Fruit fly (Drosophila melanogaster): ENCODE results near the gene Nrg.
A peak's percentile ranks its signal among the peaks of the same experiment; 100 is the strongest.

Nrg gene

DNA sequence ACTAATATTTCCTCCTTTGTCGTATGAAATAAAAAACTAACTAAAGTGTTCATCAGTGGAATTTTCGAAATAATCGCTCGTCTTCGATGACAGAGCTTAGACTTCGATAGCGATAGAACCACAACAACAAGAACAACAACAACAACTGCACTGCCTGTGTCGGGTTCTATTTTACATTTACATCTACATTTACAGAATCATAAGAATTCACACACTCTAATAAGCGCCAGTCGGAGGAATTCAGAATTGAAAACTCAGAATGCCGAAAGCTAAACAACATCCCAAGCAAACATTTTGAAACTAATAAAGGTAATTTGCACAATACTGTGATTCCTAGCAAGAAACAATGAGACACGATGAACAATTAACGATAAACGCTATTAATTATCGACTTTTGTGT, 37.1 kb downstream of the Nrg start (continued):
- TF ChIP-seq usp (GFP tag; optimal IDR thresholded peaks at IDR 0.05) (no peak), nom (GFP tag; optimal IDR thresholded peaks at IDR 0.05) (no peak), gcm2 (GFP tag; optimal IDR thresholded peaks at IDR 0.05) (no peak), cas (GFP tag; IDR thresholded peaks at IDR 0.05) (no peak), trem (tag; optimal IDR thresholded peaks at IDR 0.05) (no peak), CG18011 (GFP tag; optimal IDR thresholded peaks at IDR 0.05) (no peak), BtbVII (GFP tag; optimal IDR thresholded peaks at IDR 0.05) (no peak), pzg (GFP tag; optimal IDR thresholded peaks at IDR 0.05) (peak; percentile 6), CG6254 (GFP tag; optimal IDR thresholded peaks at IDR 0.05) (no peak), BEAF-32 (GFP tag; optimal IDR thresholded peaks at IDR 0.05) (peak; percentile 20), Opbp (GFP tag; IDR thresholded peaks at IDR 0.05; ENCODE audit: partially characterized antibody) (peak; percentile 26; the same call in 1 of the 3 replicates), CG13424 (tag; optimal IDR thresholded peaks at IDR 0.05) (no peak), pnt (GFP tag; optimal IDR thresholded peaks at IDR 0.05) (no peak), Dll (GFP tag; IDR thresholded peaks at IDR 0.05; ENCODE audit: partially characterized antibody) (peak; percentile 40; the same call in 2 of the 4 replicates), CG12236 (GFP tag; optimal IDR thresholded peaks at IDR 0.05) (no peak), hbn (GFP tag; IDR thresholded peaks at IDR 0.05; ENCODE audit: partially characterized antibody) (no peak), da (GFP tag; optimal IDR thresholded peaks at IDR 0.05) (no peak), CG11398 (GFP tag; optimal IDR thresholded peaks at IDR 0.05) (no peak), CG12659 (GFP tag; optimal IDR thresholded peaks at IDR 0.05) (no peak), br (optimal IDR thresholded peaks at IDR 0.05) (no peak), fd64A (GFP tag; optimal IDR thresholded peaks at IDR 0.05) (no peak), chinmo (GFP tag; IDR thresholded peaks at IDR 0.05; ENCODE audit: partially characterized antibody) (no peak), psq (GFP tag; optimal IDR thresholded peaks at IDR 0.05) (no peak), CG17912 (GFP tag; optimal IDR thresholded peaks at IDR 0.05) (no peak), knrl (GFP tag; IDR thresholded peaks at IDR 0.05; ENCODE audit: partially characterized antibody) (no peak; the same call in 2 of the 3 replicates), CG32772 (GFP tag; IDR thresholded peaks at IDR 0.05) (no peak)

DNA sequence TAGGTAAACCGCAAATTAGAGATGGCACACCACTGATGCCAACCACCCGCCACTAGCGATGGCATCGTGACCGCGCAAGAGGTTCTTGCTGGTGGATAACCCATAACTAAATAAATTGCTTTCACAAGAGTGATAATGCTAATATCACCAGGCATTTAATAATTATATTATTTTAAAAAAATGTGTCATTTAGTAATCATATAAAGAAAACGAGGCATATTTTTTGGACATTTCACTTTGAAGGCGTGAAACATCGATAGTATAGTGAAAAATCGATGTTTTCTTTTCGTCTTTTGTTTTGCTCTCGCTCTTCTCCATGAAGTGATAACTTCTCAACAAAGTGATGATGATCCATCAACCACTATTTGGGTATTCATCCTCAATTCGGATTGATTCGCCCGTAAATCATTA, 41.6 kb downstream of the Nrg start, which contains the start of gene IntS4:
TSS of gene IntS4 (minus strand) at position 20 of the 411 bp plus-strand sequence.
- TF ChIP-seq CG7786 (GFP tag; optimal IDR thresholded peaks at IDR 0.05) (no peak), CG2202 (tag; optimal IDR thresholded peaks at IDR 0.05) (peak; percentile 5), stwl (tag; optimal IDR thresholded peaks at IDR 0.05) (peak; percentile 34), D19B (GFP tag; optimal IDR thresholded peaks at IDR 0.05) (no peak), zfh1 (GFP tag; IDR thresholded peaks at IDR 0.05) (peak; percentile 50; the same call in 1 of the 3 replicates), CG34224 (GFP tag; IDR thresholded peaks at IDR 0.05; ENCODE audit: partially characterized antibody) (peak; percentile 90), fd102C (GFP tag; optimal IDR thresholded peaks at IDR 0.05) (no peak), CG34422 (GFP tag; IDR thresholded peaks at IDR 0.05) (peak; percentile 41; the same call in 1 of the 3 replicates), org-1 (GFP tag; optimal IDR thresholded peaks at IDR 0.05) (no peak), CG13123 (GFP tag; optimal IDR thresholded peaks at IDR 0.05) (peak; percentile 42), CG17359 (tag; optimal IDR thresholded peaks at IDR 0.05) (peak; percentile 36), Myb (GFP tag; optimal IDR thresholded peaks at IDR 0.05) (peak; percentile 0), crp (GFP tag; optimal IDR thresholded peaks at IDR 0.05) (peak in 1 of 2 experiments; percentile 41), Adf1 (GFP tag; IDR thresholded peaks at IDR 0.05) (peak; percentile 22; the same call in 1 of the 2 replicates), fru (optimal IDR thresholded peaks at IDR 0.05) (no peak), CG10431 (GFP tag; optimal IDR thresholded peaks at IDR 0.05) (no peak), CG30403 (GFP tag; optimal IDR thresholded peaks at IDR 0.05) (peak; percentile 73), CG8290 (GFP tag; optimal IDR thresholded peaks at IDR 0.05) (peak; percentile 62), CG8290 (tag; optimal IDR thresholded peaks at IDR 0.05) (peak; percentile 11 to 57), CG10565 (GFP tag; optimal IDR thresholded peaks at IDR 0.05) (no peak), az2 (GFP tag; optimal IDR thresholded peaks at IDR 0.05) (peak; percentile 59), CG11398 (GFP tag; optimal IDR thresholded peaks at IDR 0.05) (no peak), aop (GFP tag; IDR thresholded peaks at IDR 0.05) (no peak), kay (GFP tag; optimal IDR thresholded peaks at IDR 0.05) (peak; percentile 43), CG13287 (GFP tag; IDR thresholded peaks at IDR 0.05; ENCODE audit: partially characterized antibody) (peak; percentile 97), unc-4 (GFP tag; IDR thresholded peaks at IDR 0.05; ENCODE audit: partially characterized antibody) (peak; percentile 96), crc (GFP tag; optimal IDR thresholded peaks at IDR 0.05) (no peak)
